Worm (Caenorhabditis elegans) whole organism, late embryonic: ENCODE results near the gene B0334.5.

Source experiments
- C38D4.7 ChIP-seq: fragments of 200-800 bp; sonication (Bioruptor generic); optimal IDR thresholded peaks from 2 replicates; lab custom pipeline; 2018; ENCODE audit warnings: mild to moderate bottlenecking, missing genetic modification characterization, moderate library complexity, missing compliant biosample characterization
- F13H6.1 ChIP-seq: sonication (generic microtip); optimal IDR thresholded peaks from 2 replicates; lab custom pipeline; 2016; ENCODE audit warnings: missing genetic modification characterization, missing compliant biosample characterization
- T23F11.4 ChIP-seq: fragments of 200-800 bp; sonication (Bioruptor generic); optimal IDR thresholded peaks from 2 replicates; lab custom pipeline; 2018; ENCODE audit warnings: mild to moderate bottlenecking, missing genetic modification characterization, missing compliant biosample characterization
- Y22D7AL.16 ChIP-seq: sonication (generic microtip); optimal IDR thresholded peaks from 2 replicates; lab custom pipeline; 2016; ENCODE audit warnings: missing genetic modification characterization, missing compliant biosample characterization
- ahr-1 ChIP-seq: sonication (generic microtip); optimal IDR thresholded peaks from 2 replicates; lab custom pipeline; 2016; ENCODE audit warnings: missing genetic modification characterization, missing compliant biosample characterization
- ceh-14 ChIP-seq: sonication (generic microtip); optimal IDR thresholded peaks from 2 replicates; lab custom pipeline; 2016; ENCODE audit warnings: missing genotype, missing genetic modification characterization, missing compliant biosample characterization
- ceh-18 ChIP-seq: sonication (generic microtip); optimal IDR thresholded peaks from 2 replicates; lab custom pipeline; 2016; ENCODE audit warnings: missing genetic modification characterization, missing compliant biosample characterization
- ceh-19 ChIP-seq: fragments of 200-800 bp; sonication (Bioruptor generic); optimal IDR thresholded peaks from 2 replicates; lab custom pipeline; 2018; ENCODE audit warnings: mild to moderate bottlenecking, missing genetic modification characterization, missing compliant biosample characterization
- ceh-2 ChIP-seq: sonication (generic microtip); optimal IDR thresholded peaks from 2 replicates; lab custom pipeline; 2016; ENCODE audit warnings: missing genotype, missing genetic modification characterization, missing compliant biosample characterization
- ceh-22 ChIP-seq: sonication (generic microtip); optimal IDR thresholded peaks from 2 replicates; lab custom pipeline; 2017; ENCODE audit warnings: missing biosample characterization, missing genetic modification characterization
- ceh-24 ChIP-seq: sonication (generic microtip); optimal IDR thresholded peaks from 2 replicates; lab custom pipeline; 2016; ENCODE audit warnings: mild to moderate bottlenecking, missing genetic modification characterization, missing compliant biosample characterization
- ceh-30 ChIP-seq: fragments of 150-350 bp; optimal IDR thresholded peaks from 2 replicates; lab custom pipeline; 2014; ENCODE audit warnings: missing biosample characterization, missing genetic modification characterization
- ceh-31 ChIP-seq: sonication (generic microtip); optimal IDR thresholded peaks from 2 replicates; lab custom pipeline; 2016; ENCODE audit warnings: missing genetic modification characterization, missing compliant biosample characterization
- ceh-34 ChIP-seq: sonication (generic microtip); optimal IDR thresholded peaks from 2 replicates; lab custom pipeline; 2016; ENCODE audit warnings: mild to moderate bottlenecking, missing genetic modification characterization, missing compliant biosample characterization
- ceh-45 ChIP-seq: fragments of 200-800 bp; sonication (Bioruptor generic); IDR thresholded peaks from 2 replicates; pipeline ENCODE4 v1.3.6; 2022; ENCODE audit warnings: missing genetic modification reagents, missing genetic modification characterization, missing compliant biosample characterization
- ceh-48 ChIP-seq: sonication (generic microtip); optimal IDR thresholded peaks from 2 replicates; lab custom pipeline; 2016; ENCODE audit warnings: missing genetic modification characterization, inconsistent platforms, missing compliant biosample characterization
- ceh-6 ChIP-seq: fragments of 200-800 bp; sonication (Bioruptor generic); optimal IDR thresholded peaks from 2 replicates; lab custom pipeline; 2018; ENCODE audit warnings: mild to moderate bottlenecking, missing genetic modification characterization, missing compliant biosample characterization
- che-1 ChIP-seq: sonication (generic microtip); optimal IDR thresholded peaks from 2 replicates; lab custom pipeline; 2016; ENCODE audit warnings: mild to moderate bottlenecking, missing genetic modification characterization, missing compliant biosample characterization
- dmd-4 ChIP-seq: sonication (generic microtip); optimal IDR thresholded peaks from 2 replicates; lab custom pipeline; 2016; ENCODE audit warnings: borderline replicate concordance, missing genetic modification characterization, missing compliant biosample characterization
- dve-1 ChIP-seq: sonication (generic microtip); optimal IDR thresholded peaks from 2 replicates; lab custom pipeline; 2017; ENCODE audit warnings: antibody characterized with exemption, mild to moderate bottlenecking, missing genetic modification characterization, missing compliant biosample characterization
- ets-4 ChIP-seq: sonication (generic microtip); optimal IDR thresholded peaks from 2 replicates; lab custom pipeline; 2016; ENCODE audit warnings: missing genetic modification characterization, missing compliant biosample characterization
- fkh-6 ChIP-seq: sonication (generic microtip); optimal IDR thresholded peaks from 2 replicates; lab custom pipeline; 2016; ENCODE audit warnings: missing genetic modification characterization, missing compliant biosample characterization
- gmeb-2 ChIP-seq: sonication (generic microtip); optimal IDR thresholded peaks from 2 replicates; lab custom pipeline; 2016; ENCODE audit warnings: missing genetic modification characterization, inconsistent platforms, missing compliant biosample characterization
- hlh-15 ChIP-seq: sonication (generic microtip); optimal IDR thresholded peaks from 2 replicates; lab custom pipeline; 2016; ENCODE audit warnings: missing genetic modification characterization, missing compliant biosample characterization
- hlh-8 ChIP-seq: sonication (generic microtip); optimal IDR thresholded peaks from 2 replicates; lab custom pipeline; 2016; ENCODE audit warnings: missing genotype, missing genetic modification characterization, missing compliant biosample characterization
- lin-11 ChIP-seq: fragments of 200-800 bp; sonication (Bioruptor generic); optimal IDR thresholded peaks from 2 replicates; lab custom pipeline; 2018; ENCODE audit warnings: mild to moderate bottlenecking, missing genetic modification characterization, missing compliant biosample characterization
- madf-2 ChIP-seq: sonication (generic microtip); optimal IDR thresholded peaks from 2 replicates; lab custom pipeline; 2017; ENCODE audit warnings: missing genetic modification characterization, missing compliant biosample characterization
- mec-3 ChIP-seq: sonication (generic microtip); optimal IDR thresholded peaks from 2 replicates; lab custom pipeline; 2016; ENCODE audit warnings: borderline replicate concordance, missing genetic modification characterization, missing compliant biosample characterization
- nhr-232 ChIP-seq: sonication (generic microtip); optimal IDR thresholded peaks from 2 replicates; lab custom pipeline; 2016; ENCODE audit warnings: missing genetic modification characterization, missing compliant biosample characterization
- npax-4 ChIP-seq: sonication (generic microtip); optimal IDR thresholded peaks from 2 replicates; lab custom pipeline; 2016; ENCODE audit warnings: missing genetic modification characterization, missing compliant biosample characterization
- odd-2 ChIP-seq: sonication (generic microtip); optimal IDR thresholded peaks from 2 replicates; lab custom pipeline; 2017; ENCODE audit warnings: antibody characterized with exemption, mild to moderate bottlenecking, missing genetic modification characterization, missing compliant biosample characterization
- pag-3 ChIP-seq: sonication (generic microtip); optimal IDR thresholded peaks from 2 replicates; lab custom pipeline; 2016; ENCODE audit warnings: missing compliant biosample characterization, missing genetic modification characterization, borderline replicate concordance
- pha-2 ChIP-seq: sonication (generic microtip); optimal IDR thresholded peaks from 2 replicates; lab custom pipeline; 2017; ENCODE audit warnings: mild to moderate bottlenecking, missing genetic modification characterization, missing compliant biosample characterization
- pqm-1 ChIP-seq: sonication (generic microtip); optimal IDR thresholded peaks from 2 replicates; lab custom pipeline; 2016; ENCODE audit warnings: missing genetic modification characterization, missing compliant biosample characterization
- sdc-2 ChIP-seq: sonication (generic microtip); optimal IDR thresholded peaks from 2 replicates; lab custom pipeline; 2016; ENCODE audit warnings: missing genotype, missing genetic modification characterization, missing compliant biosample characterization
- sox-4 ChIP-seq: sonication (generic microtip); optimal IDR thresholded peaks from 2 replicates; lab custom pipeline; 2017; ENCODE audit warnings: mild to moderate bottlenecking, missing genetic modification characterization, inconsistent platforms, missing compliant biosample characterization
- syd-9 ChIP-seq: sonication (generic microtip); optimal IDR thresholded peaks from 2 replicates; lab custom pipeline; 2016; ENCODE audit warnings: mild to moderate bottlenecking, missing genetic modification characterization, moderate library complexity, missing compliant biosample characterization
- ttx-3 ChIP-seq: sonication (generic microtip); optimal IDR thresholded peaks from 2 replicates; lab custom pipeline; 2016; ENCODE audit warnings: missing genetic modification reagents, missing genetic modification characterization, missing compliant biosample characterization
- unc-3 ChIP-seq, 2 experiments: fragments of 200-800 bp in 1 of 2; sonication (Bioruptor generic) in 1 of 2; sonication (generic microtip) in 1 of 2; conservative IDR thresholded peaks in 1 of 2; optimal IDR thresholded peaks in 1 of 2; 2 replicates each; pipeline versions ENCODE4 v1.3.6 to Lab custom; 2016 to 2022; ENCODE audit warnings: missing compliant biosample characterization in 2 of 2, missing genetic modification characterization in 2 of 2, missing genetic modification reagents in 1 of 2
- unc-42 ChIP-seq: sonication (generic microtip); optimal IDR thresholded peaks from 2 replicates; lab custom pipeline; 2016; ENCODE audit warnings: missing genotype, missing genetic modification characterization, missing compliant biosample characterization
- unc-86 ChIP-seq: sonication (generic microtip); optimal IDR thresholded peaks from 2 replicates; lab custom pipeline; 2016; ENCODE audit warnings: missing genetic modification characterization, missing compliant biosample characterization
- ztf-16 ChIP-seq: sonication (generic microtip); optimal IDR thresholded peaks from 2 replicates; lab custom pipeline; 2017; ENCODE audit warnings: missing genetic modification characterization, missing compliant biosample characterization

B0334.5 gene

DNA sequence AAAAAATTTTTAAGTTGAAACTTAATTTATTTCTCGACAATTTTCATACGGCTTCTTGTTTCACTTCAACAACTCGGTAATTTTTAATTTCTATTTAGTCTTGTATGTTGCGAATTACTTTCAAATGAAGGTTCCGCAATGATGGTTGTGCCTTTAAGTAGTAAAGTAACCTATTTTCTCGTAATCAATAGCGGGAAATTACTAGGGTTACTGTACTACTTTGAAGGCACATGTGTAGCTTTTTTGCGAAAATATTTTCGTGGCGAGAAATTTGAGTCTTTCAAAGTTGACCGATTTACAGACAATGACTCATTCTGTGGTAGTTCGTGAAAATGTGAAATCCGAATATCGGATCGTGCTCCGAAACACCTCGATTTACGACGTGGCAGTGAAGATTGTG lies 20.7 kb downstream of the B0334.5 start, which contains the start of gene B0334.10:
Gene B0334.10, plus strand, starts transcription at position 301 of the 400 bp plus-strand sequence.
- TF ChIP-seq F13H6.1 (tag; lab: Kevin White, UChicago) = no peak

DNA sequence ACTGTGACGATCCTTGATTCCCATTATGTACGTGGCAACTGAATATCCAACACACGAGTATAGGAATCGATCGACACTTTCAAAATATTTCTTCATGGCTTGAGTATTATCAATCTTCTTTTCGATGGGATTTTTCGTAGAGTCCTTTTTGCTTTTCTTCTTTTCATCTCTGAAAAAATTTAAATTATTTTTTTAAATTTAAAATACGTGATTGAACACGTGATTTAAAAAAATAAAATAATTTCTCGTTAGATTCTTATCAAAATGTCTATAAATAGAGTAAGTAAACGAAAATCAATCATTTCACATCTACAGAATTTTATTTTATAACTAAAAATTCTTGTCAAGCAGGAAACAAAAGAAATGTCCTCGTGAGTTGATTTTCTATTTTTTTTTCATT lies 23.8 kb downstream of the B0334.5 start, which contains the start of gene Y62F5A.10:
Gene Y62F5A.10, plus strand, starts transcription at position 301 of the 400 bp plus-strand sequence.
- TF ChIP-seq ztf-16 (tag; lab: Kevin White, UChicago) (no peak), pha-2 (tag; lab: Kevin White, UChicago) (no peak), ceh-48 (tag; lab: Kevin White, UChicago) (no peak), nhr-232 (tag; lab: Kevin White, UChicago) (no peak), dve-1 (tag; lab: Kevin White, UChicago) (no peak), npax-4 (tag; lab: Kevin White, UChicago) (no peak), pag-3 (tag; lab: Kevin White, UChicago) (no peak), fkh-6 (tag; lab: Kevin White, UChicago) (no peak), unc-42 (tag; lab: Kevin White, UChicago) (no peak), odd-2 (no peak), ceh-24 (no peak)

- no peak for TF ChIP-seq sox-4 (tag; lab: Kevin White, UChicago)
- no peak for TF ChIP-seq ceh-31 (tag; lab: Kevin White, UChicago)
- no peak for TF ChIP-seq lin-11
- no peak for TF ChIP-seq unc-3 (GFP tag; conservative IDR thresholded peaks at IDR 0.05; lab: Robert Waterston, UW)
- TF ChIP-seq unc-3 (tag; optimal IDR thresholded peaks at IDR 0.05; lab: Kevin White, UChicago) = no peak
- TF ChIP-seq ceh-24 = no peak
- TF ChIP-seq, all 69 proteins: peak for 0
Measured at ce11 chrII:11526954-11527353, 29.5 kb downstream of the B0334.5 start, which contains the start of gene age-1. age-1 (minus strand) TSS chrII:11527054.

ce11 chrII:11533716-11534115 lies 36.3 kb downstream of the B0334.5 start, which contains the start of gene mdt-8:
mdt-8 (minus strand) TSS chrII:11533816.
- no peak for TF ChIP-seq ceh-22 (tag; lab: Kevin White, UChicago)
- TF ChIP-seq ceh-6 = no peak
- no peak for TF ChIP-seq npax-4 (tag; lab: Kevin White, UChicago)
- no peak for TF ChIP-seq ceh-30 (tag; lab: Kevin White, UChicago)
- TF ChIP-seq T23F11.4 (GFP tag; lab: Kevin White, UChicago) = no peak
- no peak for TF ChIP-seq ceh-14 (tag; lab: Kevin White, UChicago)
- TF ChIP-seq madf-2 (tag; lab: Kevin White, UChicago) = no peak
- TF ChIP-seq ttx-3 = no peak
- TF ChIP-seq ceh-18 = no peak
- no peak for TF ChIP-seq syd-9
- TF ChIP-seq sdc-2 (tag; lab: Kevin White, UChicago) = no peak

- TF ChIP-seq ets-4 = peak; percentile 97
- peak; percentile 89 for TF ChIP-seq ceh-18
- TF ChIP-seq ceh-2 (tag; lab: Kevin White, UChicago) = peak; percentile 95
- TF ChIP-seq ceh-48 (tag; lab: Kevin White, UChicago) = peak; percentile 35
- peak; percentile 64 for TF ChIP-seq hlh-15 (tag; lab: Kevin White, UChicago)
- TF ChIP-seq Y22D7AL.16 (tag; lab: Kevin White, UChicago) = peak; percentile 5
- TF ChIP-seq mec-3 (tag; lab: Kevin White, UChicago) = peak; percentile 97
- peak; percentile 78 for TF ChIP-seq ahr-1 (tag; lab: Kevin White, UChicago)
- TF ChIP-seq gmeb-2 (tag; lab: Kevin White, UChicago) = peak; percentile 65
- peak; percentile 78 for TF ChIP-seq ztf-16 (tag; lab: Kevin White, UChicago)
- peak; percentile 89 for TF ChIP-seq pqm-1 (tag; lab: Kevin White, UChicago)
- TF ChIP-seq ceh-19 = peak; percentile 81
- peak; percentile 52 for TF ChIP-seq madf-2 (tag; lab: Kevin White, UChicago)
- peak; percentile 95 for TF ChIP-seq ceh-34 (tag; lab: Kevin White, UChicago)
- peak; percentile 90 for TF ChIP-seq ceh-45 (GFP tag; lab: Robert Waterston, UW)
- TF ChIP-seq C38D4.7 = peak; percentile 41
- TF ChIP-seq ttx-3 = peak; percentile 30
- TF ChIP-seq pha-2 (tag; lab: Kevin White, UChicago) = peak; percentile 49
- TF ChIP-seq F13H6.1 (tag; lab: Kevin White, UChicago) = peak; percentile 96
- TF ChIP-seq hlh-8 (tag; lab: Kevin White, UChicago) = peak; percentile 89
- peak; percentile 79 for TF ChIP-seq unc-86
- TF ChIP-seq che-1 (tag; lab: Kevin White, UChicago) = peak; percentile 21
- peak; percentile 94 for TF ChIP-seq dmd-4 (tag; lab: Kevin White, UChicago)
- TF ChIP-seq sox-4 (tag; lab: Kevin White, UChicago) = peak; percentile 54
Measured at ce11 chrII:11534429-11535099, 37.1 kb downstream of the B0334.5 start, which contains the start of gene Y62F5A.12. Y62F5A.12 (minus strand) TSS chrII:11534479.
